Worm (Caenorhabditis elegans): Measurements from ENCODE around the gene C01B10.44.
A peak's percentile ranks its signal among the peaks of the same experiment; 100 is the strongest.

The C01B10.44 gene

ce11 chrIV:6655747-6656146 lies 32.3 kb downstream of the C01B10.44 start (continued):
- no peak for TF ChIP-seq elt-2 (tag; optimal IDR thresholded peaks at IDR 0.05)
- no peak for TF ChIP-seq efl-3 (GFP tag; optimal IDR thresholded peaks at IDR 0.05)
- TF ChIP-seq fkh-4 (tag; optimal IDR thresholded peaks at IDR 0.05; ENCODE audit: borderline replicate concordance): no peak
- TF ChIP-seq nhr-84 (tag; optimal IDR thresholded peaks at IDR 0.05): no peak
- peak; percentile 65 for TF ChIP-seq nhr-85 (tag)
- TF ChIP-seq isw-1 (GFP tag; IDR thresholded peaks at IDR 0.05): no peak
- TF ChIP-seq nhr-76 (tag; optimal IDR thresholded peaks at IDR 0.05): no peak
- no peak for TF ChIP-seq nhr-12 (tag; optimal IDR thresholded peaks at IDR 0.05)
- no peak for TF ChIP-seq sup-37 (GFP tag; optimal IDR thresholded peaks at IDR 0.05)
- no peak for TF ChIP-seq fkh-8 (tag; optimal IDR thresholded peaks at IDR 0.05)
- no peak for TF ChIP-seq C34B4.2 (tag; optimal IDR thresholded peaks at IDR 0.05)
- peak in 1 of 2 experiments; percentile 34 for TF ChIP-seq lin-35 (GFP tag; optimal IDR thresholded peaks at IDR 0.05)
- TF ChIP-seq lin-15B (tag; optimal IDR thresholded peaks at IDR 0.05): no peak
- TF ChIP-seq mep-1 (tag; optimal IDR thresholded peaks at IDR 0.05): no peak
- TF ChIP-seq blmp-1 (tag; optimal IDR thresholded peaks at IDR 0.05): peak; percentile 82
- no peak for TF ChIP-seq nhr-11 (tag; optimal IDR thresholded peaks at IDR 0.05)
- TF ChIP-seq ets-5 (GFP tag; IDR thresholded peaks at IDR 0.05): no peak
- no peak for TF ChIP-seq ceh-63 (GFP tag; optimal IDR thresholded peaks at IDR 0.05)
- TF ChIP-seq F16B12.6 (tag; optimal IDR thresholded peaks at IDR 0.05): no peak
- peak; percentile 60 for TF ChIP-seq lin-14 (GFP tag; optimal IDR thresholded peaks at IDR 0.05)
- TF ChIP-seq snpc-4 (tag; optimal IDR thresholded peaks at IDR 0.05): no peak
- TF ChIP-seq ztf-4 (tag; optimal IDR thresholded peaks at IDR 0.05): peak; percentile 18
- no peak for TF ChIP-seq dsc-1 (tag; optimal IDR thresholded peaks at IDR 0.05)

- no peak for TF ChIP-seq lin-35 (GFP tag; optimal IDR thresholded peaks at IDR 0.05)
- no peak for TF ChIP-seq nhr-19 (GFP tag; conservative IDR thresholded peaks at IDR 0.05)
- no peak for TF ChIP-seq ama-1 (optimal IDR thresholded peaks at IDR 0.05)
- TF ChIP-seq nhr-85 (tag): peak; percentile 78
- no peak for TF ChIP-seq F16B12.6 (tag; optimal IDR thresholded peaks at IDR 0.05)
- TF ChIP-seq zag-1 (tag; optimal IDR thresholded peaks at IDR 0.05): no peak
- peak; percentile 30 for TF ChIP-seq nhr-71 (tag; optimal IDR thresholded peaks at IDR 0.05)
- peak; percentile 96 for TF ChIP-seq blmp-1 (tag; optimal IDR thresholded peaks at IDR 0.05)
- no peak for TF ChIP-seq nhr-28 (tag; optimal IDR thresholded peaks at IDR 0.05)
- peak; percentile 55 to 88 (median 74) for TF ChIP-seq elt-3 (tag; optimal IDR thresholded peaks at IDR 0.05)
- TF ChIP-seq irx-1 (tag; optimal IDR thresholded peaks at IDR 0.05): no peak
- TF ChIP-seq nhr-90 (tag; optimal IDR thresholded peaks at IDR 0.05; ENCODE audit: poor library complexity): peak; percentile 10
- TF ChIP-seq mep-1 (tag; optimal IDR thresholded peaks at IDR 0.05): peak; percentile 36
- no peak for TF ChIP-seq ztf-11 (tag; optimal IDR thresholded peaks at IDR 0.05)
- no peak for TF ChIP-seq unc-30 (tag; optimal IDR thresholded peaks at IDR 0.05)
- peak; percentile 45 for TF ChIP-seq nhr-20 (tag; optimal IDR thresholded peaks at IDR 0.05)
- TF ChIP-seq grh-1 (GFP tag; IDR thresholded peaks at IDR 0.05): peak; percentile 38; the same call in 1 of the 2 replicates
- no peak for TF ChIP-seq Y116A8C.19 (tag; optimal IDR thresholded peaks at IDR 0.05; ENCODE audit: borderline replicate concordance)
- TF ChIP-seq fkh-8 (tag; optimal IDR thresholded peaks at IDR 0.05): no peak
- no peak for TF ChIP-seq nhr-76 (tag; optimal IDR thresholded peaks at IDR 0.05)
- no peak for TF ChIP-seq mab-9 (GFP tag; IDR thresholded peaks at IDR 0.05)
- peak; percentile 40 for TF ChIP-seq snu-23 (GFP tag; optimal IDR thresholded peaks at IDR 0.05)
- TF ChIP-seq fkh-4 (tag; optimal IDR thresholded peaks at IDR 0.05; ENCODE audit: borderline replicate concordance): no peak
- no peak for TF ChIP-seq isw-1 (GFP tag; IDR thresholded peaks at IDR 0.05)
- peak; percentile 61 for TF ChIP-seq lin-14 (GFP tag; optimal IDR thresholded peaks at IDR 0.05)
Measured at ce11 chrIV:6657519-6658031, 34.1 kb downstream of the C01B10.44 start, which contains the start of gene C01B10.11. Gene C01B10.11 (plus strand): TSS chrIV:6657981.

- TF ChIP-seq lin-35 (GFP tag; optimal IDR thresholded peaks at IDR 0.05) (no peak), snpc-4 (tag; optimal IDR thresholded peaks at IDR 0.05) (peak; percentile 31)
Measured at ce11 chrIV:6664336-6664735, 40.8 kb downstream of the C01B10.44 start.
